Worm (Caenorhabditis elegans): Measurements from ENCODE around the gene Y37D8A.26.

- TF ChIP-seq ref-1 (GFP tag; conservative IDR thresholded peaks at IDR 0.05), result no peak
- TF ChIP-seq T22C8.4 (GFP tag; IDR thresholded peaks at IDR 0.05), result no peak
- no peak for TF ChIP-seq flt-1 (GFP tag; IDR thresholded peaks at IDR 0.05)
- no peak for TF ChIP-seq ztf-29 (GFP tag; IDR thresholded peaks at IDR 0.05)
These were observed 37.4 kb downstream of the Y37D8A.26 start for ce11 chrIII:12819148-12819547.
